Fruit fly (Drosophila melanogaster) whole organism, embryonic: ENCODE results near the gene acj6.

Source experiments
- Abd-B ChIP-seq: fragments of 200-800 bp; sonication (Bioruptor generic); optimal IDR thresholded peaks from 2 replicates; lab custom pipeline; 2018; ENCODE audit warnings: missing biosample characterization, mild to moderate bottlenecking, missing genetic modification characterization, moderate library complexity
- Atf-2 ChIP-seq: fragments of 200-800 bp; sonication (Bioruptor generic); optimal IDR thresholded peaks from 2 replicates; lab custom pipeline; 2016; ENCODE audit warnings: missing biosample characterization, missing genetic modification characterization
- Bteb2 ChIP-seq: fragments of 200-800 bp; sonication (Bioruptor generic); optimal IDR thresholded peaks from 2 replicates; lab custom pipeline; 2016; ENCODE audit warnings: missing biosample characterization, missing genetic modification characterization
- CG11504 ChIP-seq: fragments of 200-800 bp; sonication (Bioruptor generic); optimal IDR thresholded peaks from 3 replicates; lab custom pipeline; 2019; ENCODE audit warnings: missing biosample characterization, mild to moderate bottlenecking, missing genetic modification characterization, moderate library complexity
- CG1233 ChIP-seq: fragments of 200-800 bp; sonication (Bioruptor generic); optimal IDR thresholded peaks from 4 replicates; lab custom pipeline; 2018; ENCODE audit warnings: missing biosample characterization, mild to moderate bottlenecking, missing genetic modification characterization
- CG13424 ChIP-seq: fragments of 200-800 bp; sonication (Bioruptor generic); optimal IDR thresholded peaks from 2 replicates; lab custom pipeline; 2019; ENCODE audit warnings: missing biosample characterization, mild to moderate bottlenecking, missing genetic modification characterization, moderate library complexity
- CG15269 ChIP-seq: fragments of 200-800 bp; sonication (Bioruptor generic); optimal IDR thresholded peaks from 2 replicates; lab custom pipeline; 2018; ENCODE audit warnings: missing biosample characterization, mild to moderate bottlenecking, missing genetic modification characterization, moderate library complexity
- CG15479 ChIP-seq: fragments of 200-800 bp; sonication (Bioruptor generic); optimal IDR thresholded peaks from 3 replicates; lab custom pipeline; 2019; ENCODE audit warnings: missing biosample characterization, mild to moderate bottlenecking, missing genetic modification characterization, moderate library complexity
- CG1603 ChIP-seq: fragments of 200-800 bp; sonication (Bioruptor generic); optimal IDR thresholded peaks from 2 replicates; lab custom pipeline; 2019; ENCODE audit warnings: missing biosample characterization, mild to moderate bottlenecking, missing genetic modification characterization, moderate library complexity
- CG16779 ChIP-seq: fragments of 200-800 bp; sonication (Bioruptor generic); IDR thresholded peaks from 2 replicates; pipeline ENCODE4 v1.3.6; 2022; ENCODE audit warnings: missing biosample characterization, missing genetic modification characterization
- CG17186 ChIP-seq: fragments of 200-800 bp; sonication (Bioruptor generic); optimal IDR thresholded peaks from 3 replicates; lab custom pipeline; 2017; ENCODE audit warnings: missing biosample characterization, missing genetic modification reagents, missing genetic modification characterization
- CG17361 ChIP-seq: fragments of 200-800 bp; sonication (Bioruptor generic); IDR thresholded peaks from 3 replicates; pipeline ENCODE4 v1.3.6; 2022; ENCODE audit warnings: missing biosample characterization, missing genetic modification characterization
- CG17385 ChIP-seq: fragments of 200-800 bp; sonication (Bioruptor generic); optimal IDR thresholded peaks from 3 replicates; lab custom pipeline; 2018; ENCODE audit warnings: missing biosample characterization, mild to moderate bottlenecking, missing genetic modification characterization
- CG18262 ChIP-seq: fragments of 200-800 bp; optimal IDR thresholded peaks from 3 replicates; lab custom pipeline; 2019; ENCODE audit warnings: missing biosample characterization, mild to moderate bottlenecking, missing genetic modification characterization, moderate library complexity
- CG2129 ChIP-seq: fragments of 200-800 bp; sonication (Bioruptor generic); IDR thresholded peaks from 2 replicates; pipeline ENCODE4 v1.3.6; 2022; ENCODE audit warnings: missing biosample characterization, missing genetic modification characterization; ENCODE audit not compliant: partially characterized antibody
- CG2678 ChIP-seq: fragments of 200-800 bp; sonication (Bioruptor generic); optimal IDR thresholded peaks from 3 replicates; lab custom pipeline; 2019; ENCODE audit warnings: missing biosample characterization, mild to moderate bottlenecking, missing genetic modification characterization, moderate library complexity
- CG42726 ChIP-seq: fragments of 200-800 bp; sonication (Bioruptor generic); IDR thresholded peaks from 2 replicates; pipeline ENCODE4 v1.3.6; 2022; ENCODE audit warnings: missing biosample characterization, missing genetic modification characterization; ENCODE audit not compliant: partially characterized antibody
- CG4617 ChIP-seq: fragments of 200-800 bp; sonication (Bioruptor generic); optimal IDR thresholded peaks from 3 replicates; lab custom pipeline; 2016; ENCODE audit warnings: missing biosample characterization, missing genetic modification characterization, borderline replicate concordance
- CG4820 ChIP-seq: fragments of 200-800 bp; sonication (Bioruptor generic); optimal IDR thresholded peaks from 3 replicates; lab custom pipeline; 2016; ENCODE audit warnings: missing biosample characterization, missing genetic modification characterization
- CG6654 ChIP-seq: fragments of 200-800 bp; sonication (Bioruptor generic); optimal IDR thresholded peaks from 2 replicates; lab custom pipeline; 2017; ENCODE audit warnings: missing biosample characterization, mild to moderate bottlenecking, missing genetic modification characterization
- CG6854 ChIP-seq: fragments of 200-800 bp; sonication (Bioruptor generic); optimal IDR thresholded peaks from 3 replicates; lab custom pipeline; 2017; ENCODE audit warnings: missing biosample characterization, mild to moderate bottlenecking, missing genetic modification characterization
- CG7271 ChIP-seq: fragments of 200-800 bp; sonication (Bioruptor generic); optimal IDR thresholded peaks from 2 replicates; lab custom pipeline; 2018; ENCODE audit warnings: missing biosample characterization, mild to moderate bottlenecking, missing genetic modification characterization, moderate library complexity
- CG8924 ChIP-seq: fragments of 200-800 bp; optimal IDR thresholded peaks from 3 replicates; lab custom pipeline; 2019; ENCODE audit warnings: missing biosample characterization, mild to moderate bottlenecking, missing genetic modification characterization, moderate library complexity
- E2f1 ChIP-seq: fragments of 200-800 bp; sonication (Bioruptor generic); IDR thresholded peaks from 2 replicates; pipeline ENCODE4 v1.3.6; 2022; ENCODE audit warnings: missing biosample characterization, missing genetic modification characterization
- Fer3 ChIP-seq: fragments of 200-800 bp; sonication (Bioruptor generic); optimal IDR thresholded peaks from 2 replicates; lab custom pipeline; 2018; ENCODE audit warnings: missing biosample characterization, mild to moderate bottlenecking, missing genetic modification characterization, moderate library complexity
- HLH3B ChIP-seq: fragments of 200-800 bp; sonication (Bioruptor generic); IDR thresholded peaks from 2 replicates; pipeline ENCODE4 v1.3.6; 2022; ENCODE audit warnings: missing biosample characterization, missing genetic modification characterization
- HLH4C ChIP-seq: fragments of 200-800 bp; sonication (Bioruptor generic); IDR thresholded peaks from 3 replicates; pipeline ENCODE4 v1.3.6; 2022; ENCODE audit warnings: missing biosample characterization, missing genetic modification characterization; ENCODE audit not compliant: partially characterized antibody
- HmgZ ChIP-seq: fragments of 200-800 bp; sonication (Bioruptor generic); optimal IDR thresholded peaks from 2 replicates; lab custom pipeline; 2018; ENCODE audit warnings: missing biosample characterization, mild to moderate bottlenecking, missing genetic modification characterization
- Meics ChIP-seq: fragments of 200-800 bp; sonication (Bioruptor generic); optimal IDR thresholded peaks from 2 replicates; lab custom pipeline; 2017; ENCODE audit warnings: missing biosample characterization, mild to moderate bottlenecking, missing genetic modification characterization
- PHDP ChIP-seq: fragments of 200-800 bp; sonication (Bioruptor generic); optimal IDR thresholded peaks from 3 replicates; lab custom pipeline; 2018; ENCODE audit warnings: missing biosample characterization, mild to moderate bottlenecking, missing genetic modification characterization, moderate library complexity
- ac ChIP-seq: fragments of 200-800 bp; sonication (Bioruptor generic); optimal IDR thresholded peaks from 3 replicates; lab custom pipeline; 2017; ENCODE audit warnings: missing biosample characterization, mild to moderate bottlenecking, missing genetic modification characterization
- aop ChIP-seq: fragments of 200-800 bp; sonication (Bioruptor generic); IDR thresholded peaks from 2 replicates; pipeline ENCODE4 v1.3.6; 2022; ENCODE audit warnings: missing biosample characterization, missing genetic modification characterization
- ash1 ChIP-seq: fragments of 200-800 bp; sonication (Bioruptor generic); optimal IDR thresholded peaks from 2 replicates; lab custom pipeline; 2018; ENCODE audit warnings: missing biosample characterization, mild to moderate bottlenecking, missing genetic modification characterization
- bowl ChIP-seq: fragments of 200-800 bp; sonication (Bioruptor generic); IDR thresholded peaks from 2 replicates; pipeline ENCODE4 v1.3.6; 2022; ENCODE audit warnings: missing biosample characterization, missing genetic modification characterization
- dm ChIP-seq: fragments of 200-800 bp; sonication (Bioruptor generic); optimal IDR thresholded peaks from 3 replicates; lab custom pipeline; 2016; ENCODE audit warnings: missing biosample characterization, missing genetic modification characterization
- dpn ChIP-seq, 2 experiments: fragments of 200-800 bp; sonication (Bioruptor generic); optimal IDR thresholded peaks; 3 replicates each; lab custom pipeline; 2016; ENCODE audit warnings: missing biosample characterization in 2 of 2, missing genetic modification characterization in 2 of 2
- fd96Cb ChIP-seq: fragments of 200-800 bp; sonication (Bioruptor generic); optimal IDR thresholded peaks from 2 replicates; lab custom pipeline; 2018; ENCODE audit warnings: missing biosample characterization, mild to moderate bottlenecking, missing genetic modification characterization, moderate library complexity
- gem ChIP-seq: fragments of 200-800 bp; sonication (Bioruptor generic); optimal IDR thresholded peaks from 2 replicates; lab custom pipeline; 2019; ENCODE audit warnings: missing biosample characterization, mild to moderate bottlenecking, missing genetic modification characterization, moderate library complexity
- knrl ChIP-seq: fragments of 200-800 bp; sonication (Bioruptor generic); IDR thresholded peaks from 3 replicates; pipeline ENCODE4 v1.3.6; 2022; ENCODE audit warnings: missing biosample characterization, missing genetic modification characterization; ENCODE audit not compliant: partially characterized antibody
- lmd ChIP-seq: fragments of 200-800 bp; sonication (Bioruptor generic); IDR thresholded peaks from 2 replicates; pipeline ENCODE4 v1.3.6; 2022; ENCODE audit warnings: missing biosample characterization, missing genetic modification characterization
- phol ChIP-seq: fragments of 200-800 bp; sonication (Bioruptor generic); optimal IDR thresholded peaks from 3 replicates; lab custom pipeline; 2018; ENCODE audit warnings: missing biosample characterization, mild to moderate bottlenecking, missing genetic modification characterization, moderate library complexity
- pzg ChIP-seq: fragments of 200-800 bp; sonication (Bioruptor generic); optimal IDR thresholded peaks from 3 replicates; lab custom pipeline; 2018; ENCODE audit warnings: missing biosample characterization, mild to moderate bottlenecking, missing genetic modification characterization, moderate library complexity
- scrt ChIP-seq: fragments of 200-800 bp; sonication (Bioruptor generic); optimal IDR thresholded peaks from 2 replicates; lab custom pipeline; 2018; ENCODE audit warnings: missing biosample characterization, mild to moderate bottlenecking, missing genetic modification characterization, moderate library complexity
- stc ChIP-seq: fragments of 200-800 bp; sonication (Bioruptor generic); IDR thresholded peaks from 2 replicates; pipeline ENCODE4 v1.3.6; 2022; ENCODE audit warnings: missing biosample characterization, missing genetic modification characterization
- tgo ChIP-seq: fragments of 200-800 bp; sonication (Bioruptor generic); IDR thresholded peaks from 3 replicates; pipeline ENCODE4 v1.3.6; 2022; ENCODE audit warnings: missing biosample characterization, missing genetic modification characterization
- tio ChIP-seq: fragments of 200-800 bp; sonication (Bioruptor generic); optimal IDR thresholded peaks from 2 replicates; lab custom pipeline; 2017; ENCODE audit warnings: missing biosample characterization, missing genetic modification characterization, inconsistent platforms

Gene acj6

DNA sequence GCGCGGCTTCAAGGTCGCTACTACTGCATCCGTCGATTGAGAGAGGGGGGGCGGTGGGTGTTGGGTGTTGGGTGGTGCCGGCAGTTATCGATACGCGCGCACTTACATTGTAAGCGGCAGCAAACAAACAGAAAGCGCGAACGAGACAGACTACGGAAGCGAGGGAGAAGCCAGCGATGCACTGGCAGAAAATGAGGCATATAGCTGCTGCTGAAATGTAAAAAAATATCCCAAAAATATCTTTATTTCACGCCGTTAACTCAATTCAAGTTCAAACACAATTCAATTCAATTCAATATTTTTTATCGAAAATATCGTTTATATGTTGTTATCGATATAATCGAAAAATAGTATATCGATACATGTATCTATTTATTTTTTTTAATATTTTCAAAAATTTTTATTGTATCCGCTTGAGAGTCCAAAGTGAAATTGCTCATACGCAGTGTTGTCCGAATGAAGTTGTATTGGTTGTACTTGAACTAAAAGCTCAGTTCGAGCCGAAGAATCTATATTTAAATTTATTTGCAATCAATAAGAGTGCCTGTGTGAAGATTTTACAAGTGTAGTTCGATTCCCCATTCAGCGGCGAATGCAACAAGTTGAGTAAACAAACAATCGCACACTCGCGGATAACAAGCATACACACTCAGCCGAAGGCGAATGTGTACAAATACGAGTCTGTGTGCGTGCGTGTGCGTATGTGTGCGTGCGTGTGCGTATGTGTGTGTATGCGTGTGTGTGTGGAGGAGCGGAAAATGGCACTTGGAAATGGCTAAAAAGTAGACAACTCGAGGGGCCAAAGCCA is 66.6 kb downstream of the acj6 start (continued):
- TF ChIP-seq CG16779 (GFP tag; lab: Robert Waterston, UW) = no peak
- peak; percentile 41; the same call in 1 of the 3 replicates for TF ChIP-seq tgo
- no peak for TF ChIP-seq Bteb2 (GFP tag; lab: Kevin White, UChicago)
- TF ChIP-seq HmgZ = no peak
- TF ChIP-seq CG8924 (tag; lab: Kevin White, UChicago) = peak; percentile 26

DNA sequence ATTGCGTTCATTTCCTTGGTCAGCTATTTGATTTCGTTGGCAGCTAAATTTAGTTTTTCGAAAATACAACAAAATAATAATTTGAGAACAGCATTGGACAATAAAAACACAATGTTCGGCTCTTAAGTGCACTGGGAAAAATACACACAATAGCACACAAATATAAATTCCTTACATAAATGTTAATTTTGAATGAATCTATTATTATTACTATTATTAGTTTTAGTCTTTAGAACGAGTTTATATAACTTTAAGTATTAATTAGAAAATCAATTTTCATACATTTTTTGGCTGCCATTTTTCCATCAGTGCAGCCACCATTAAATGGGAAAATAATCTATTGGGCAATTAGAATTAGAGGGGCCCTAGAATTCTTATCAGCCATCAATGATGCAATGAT is 68.9 kb downstream of the acj6 start:
- peak; percentile 34; the same call in 1 of the 2 replicates for TF ChIP-seq stc
- TF ChIP-seq CG17361 (GFP tag; lab: Robert Waterston, UW) = 0 out of 3 replicates have a peak, but pooled peaks have one; percentile 30
- TF ChIP-seq scrt (GFP tag; lab: Kevin White, UChicago) = no peak
- no peak for TF ChIP-seq ash1 (GFP tag; lab: Kevin White, UChicago)
- no peak for TF ChIP-seq aop (GFP tag; lab: Robert Waterston, UW)
- no peak for TF ChIP-seq bowl (GFP tag; lab: Robert Waterston, UW)
- TF ChIP-seq dm (GFP tag; lab: Kevin White, UChicago) = no peak
- peak; percentile 8 for TF ChIP-seq Fer3
- peak; percentile 52 for TF ChIP-seq CG11504
- no peak for TF ChIP-seq E2f1 (GFP tag; lab: Robert Waterston, UW)
- peak; percentile 55 for TF ChIP-seq gem (tag; lab: Kevin White, UChicago)
- TF ChIP-seq CG17385 (GFP tag; lab: Kevin White, UChicago) = peak; percentile 11
- TF ChIP-seq tio = no peak
- no peak for TF ChIP-seq CG42726 (GFP tag; lab: Robert Waterston, UW)
- TF ChIP-seq CG2129 (GFP tag; lab: Robert Waterston, UW) = no peak
- peak; percentile 48 for TF ChIP-seq CG15269 (tag; lab: Kevin White, UChicago)
- no peak for TF ChIP-seq pzg (GFP tag; lab: Kevin White, UChicago)
- TF ChIP-seq CG4820 = no peak
- peak; percentile 6 for TF ChIP-seq phol (tag; lab: Kevin White, UChicago)
- TF ChIP-seq CG6654 (GFP tag; lab: Kevin White, UChicago) = no peak
- TF ChIP-seq lmd (GFP tag; lab: Robert Waterston, UW) = peak; percentile 9; the same call in 1 of the 2 replicates
- no peak for TF ChIP-seq HLH4C (GFP tag; lab: Robert Waterston, UW)
- TF ChIP-seq Atf-2 (GFP tag; lab: Kevin White, UChicago) = no peak
- TF ChIP-seq knrl = no peak
- no peak for TF ChIP-seq CG6854 (GFP tag; lab: Kevin White, UChicago)
- no peak for TF ChIP-seq ac (GFP tag; lab: Kevin White, UChicago)
- no peak for TF ChIP-seq CG4617 (GFP tag; lab: Kevin White, UChicago)
- no peak for TF ChIP-seq CG1233
- TF ChIP-seq CG18262 (tag; lab: Kevin White, UChicago) = peak; percentile 1
- TF ChIP-seq tgo = peak; percentile 30; the same call in 1 of the 3 replicates
- peak; percentile 24 for TF ChIP-seq fd96Cb (tag; lab: Kevin White, UChicago)
- TF ChIP-seq CG2678 (tag; lab: Kevin White, UChicago) = peak; percentile 53
- peak; percentile 16 for TF ChIP-seq Meics (GFP tag; lab: Kevin White, UChicago)
- peak; percentile 53 for TF ChIP-seq Abd-B (GFP tag; lab: Kevin White, UChicago)
- TF ChIP-seq HLH3B (GFP tag; lab: Robert Waterston, UW) = 0 out of 2 replicates have a peak, but pooled peaks have one; percentile 23
- TF ChIP-seq CG13424 = peak; percentile 36
- peak; percentile 31 for TF ChIP-seq PHDP (tag; lab: Kevin White, UChicago)
- no peak for TF ChIP-seq CG7271 (tag; lab: Kevin White, UChicago)
- TF ChIP-seq CG17186 (GFP tag; lab: Kevin White, UChicago) = no peak
- peak in 1 of 2 experiments; percentile 6 for TF ChIP-seq dpn (GFP tag; optimal IDR thresholded peaks at IDR 0.05; lab: Kevin White, UChicago)
- TF ChIP-seq CG1603 = no peak
- TF ChIP-seq CG15479 (GFP tag; lab: Kevin White, UChicago) = no peak
